Fruit fly (Drosophila melanogaster): ENCODE results near the gene rump.

The rump gene

DNA sequence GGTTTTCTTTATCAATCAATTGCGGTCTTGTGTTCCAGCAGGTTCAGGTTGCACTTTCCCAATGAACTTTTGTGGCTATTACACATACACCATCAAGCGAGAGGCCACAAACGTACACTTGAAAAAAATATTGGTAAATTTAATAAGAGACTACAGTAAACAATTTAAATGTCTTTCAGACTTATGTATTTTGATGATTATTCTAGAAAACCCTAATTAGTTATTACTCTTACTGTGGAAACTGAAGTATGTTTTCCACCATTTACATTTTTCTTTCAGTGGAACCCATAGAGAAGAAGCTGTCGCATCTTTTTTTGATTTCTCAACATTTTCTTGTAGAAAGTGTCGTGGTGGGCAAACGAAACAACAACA lies 24.0 kb upstream of the rump start (continued):
- TF ChIP-seq vnd (GFP tag; IDR thresholded peaks at IDR 0.05; ENCODE audit: partially characterized antibody) (no peak), hth (optimal IDR thresholded peaks at IDR 0.05) (no peak), Pdp1 (GFP tag; optimal IDR thresholded peaks at IDR 0.05) (peak; percentile 87 to 91), CG6272 (GFP tag; IDR thresholded peaks at IDR 0.05) (peak; percentile 78), CG4424 (GFP tag; optimal IDR thresholded peaks at IDR 0.05) (peak; percentile 95), CG7963 (GFP tag; IDR thresholded peaks at IDR 0.05; ENCODE audit: partially characterized antibody) (no peak), zfh1 (GFP tag; IDR thresholded peaks at IDR 0.05) (peak; percentile 91), vfl (GFP tag; optimal IDR thresholded peaks at IDR 0.05) (peak; percentile 33), H2.0 (GFP tag; IDR thresholded peaks at IDR 0.05) (peak; percentile 93), unpg (GFP tag; optimal IDR thresholded peaks at IDR 0.05) (peak; percentile 97), Vsx1 (GFP tag; optimal IDR thresholded peaks at IDR 0.05) (peak; percentile 72), disco-r (GFP tag; optimal IDR thresholded peaks at IDR 0.05) (peak; percentile 88), Gsc (GFP tag; IDR thresholded peaks at IDR 0.05) (no peak; the same call in 1 of the 2 replicates), knrl (GFP tag; IDR thresholded peaks at IDR 0.05; ENCODE audit: partially characterized antibody) (no peak), Sin3A (optimal IDR thresholded peaks at IDR 0.05) (no peak), Mes4 (GFP tag; optimal IDR thresholded peaks at IDR 0.05) (peak; percentile 91), ara (GFP tag; IDR thresholded peaks at IDR 0.05) (peak; percentile 93), az2 (GFP tag; optimal IDR thresholded peaks at IDR 0.05) (peak; percentile 96), H15 (GFP tag; IDR thresholded peaks at IDR 0.05) (peak; percentile 90), CG9797 (GFP tag; optimal IDR thresholded peaks at IDR 0.05) (no peak), CG10959 (GFP tag; IDR thresholded peaks at IDR 0.05) (peak; percentile 40), Meics (GFP tag; optimal IDR thresholded peaks at IDR 0.05) (peak; percentile 86), sna (GFP tag; IDR thresholded peaks at IDR 0.05; ENCODE audit: partially characterized antibody) (no peak), dan (GFP tag; IDR thresholded peaks at IDR 0.05) (no peak), Opbp (GFP tag; IDR thresholded peaks at IDR 0.05; ENCODE audit: partially characterized antibody) (no peak), ken (GFP tag; IDR thresholded peaks at IDR 0.05) (peak; percentile 95), HLHmδ (GFP tag; optimal IDR thresholded peaks at IDR 0.05) (no peak), CG7839 (tag; optimal IDR thresholded peaks at IDR 0.05) (peak; percentile 95), CG34224 (GFP tag; IDR thresholded peaks at IDR 0.05; ENCODE audit: partially characterized antibody) (no peak), CG12219 (GFP tag; optimal IDR thresholded peaks at IDR 0.05) (peak; percentile 91), Scr (GFP tag; IDR thresholded peaks at IDR 0.05; ENCODE audit: partially characterized antibody) (no peak), CG17568 (GFP tag; optimal IDR thresholded peaks at IDR 0.05) (peak; percentile 86)

DNA sequence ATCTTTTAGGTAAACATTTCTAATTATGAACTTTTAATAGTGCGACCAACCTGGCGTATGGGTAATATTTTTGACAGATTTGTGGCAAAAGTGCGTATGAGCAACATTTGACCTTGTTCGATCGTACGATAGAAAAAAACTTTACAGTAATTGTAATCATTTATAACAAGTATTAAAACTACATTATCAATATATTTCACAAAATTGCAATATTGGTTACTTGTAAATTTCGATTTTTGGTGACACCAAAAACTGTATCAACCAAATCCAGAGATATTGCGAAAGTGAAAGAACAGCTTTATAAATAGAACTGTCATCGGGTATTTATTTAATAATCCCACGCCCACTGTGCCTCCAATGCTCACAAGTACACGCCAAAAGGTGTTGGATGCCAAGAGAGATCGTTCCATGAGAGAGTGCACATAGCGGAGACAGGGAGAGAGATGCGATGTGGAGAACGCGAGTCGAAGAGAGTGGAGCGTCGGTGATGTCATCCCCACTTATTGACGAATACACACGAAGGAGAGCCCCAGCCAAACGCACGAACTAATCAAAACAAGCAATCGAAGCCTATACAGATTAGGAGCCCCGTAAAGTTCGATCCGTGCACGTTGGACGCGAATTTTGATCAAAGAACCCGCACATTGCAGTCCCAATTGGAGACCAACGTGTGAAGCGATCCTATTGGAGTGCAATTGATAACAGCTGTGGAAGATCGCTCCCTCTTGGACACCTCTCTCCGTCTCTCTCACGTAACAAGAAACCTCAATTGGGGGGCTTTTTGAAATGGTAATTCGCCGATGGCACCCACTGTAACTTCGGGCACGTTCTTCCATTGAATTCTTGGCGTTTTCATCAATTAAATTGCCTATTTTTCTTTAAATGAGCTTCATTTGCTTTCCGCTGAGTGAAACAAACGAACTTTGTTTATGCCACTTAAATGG lies 23.3 kb upstream of the rump start:
- TF ChIP-seq Myb (GFP tag; optimal IDR thresholded peaks at IDR 0.05) (peak; percentile 81), Hsf (GFP tag; optimal IDR thresholded peaks at IDR 0.05) (peak; percentile 96), nmo (GFP tag; optimal IDR thresholded peaks at IDR 0.05) (peak; percentile 98), CG6813 (GFP tag; optimal IDR thresholded peaks at IDR 0.05) (peak; percentile 96), insv (GFP tag; optimal IDR thresholded peaks at IDR 0.05) (peak; percentile 40 to 78), Dp (GFP tag; optimal IDR thresholded peaks at IDR 0.05) (peak; percentile 13), ash1 (GFP tag; optimal IDR thresholded peaks at IDR 0.05) (peak; percentile 33), Sry-β (GFP tag; optimal IDR thresholded peaks at IDR 0.05) (peak; percentile 71), nau (GFP tag; optimal IDR thresholded peaks at IDR 0.05) (peak; percentile 98), Dll (GFP tag; IDR thresholded peaks at IDR 0.05; ENCODE audit: partially characterized antibody) (no peak; the same call in 3 of the 4 replicates), ewg (GFP tag; optimal IDR thresholded peaks at IDR 0.05) (peak; percentile 91), HHEX (GFP tag; optimal IDR thresholded peaks at IDR 0.05) (peak; percentile 97), chif (GFP tag; optimal IDR thresholded peaks at IDR 0.05) (peak; percentile 89 to 90), ttk (GFP tag; IDR thresholded peaks at IDR 0.05) (peak; percentile 78), Hmx (GFP tag; optimal IDR thresholded peaks at IDR 0.05) (peak; percentile 91), CG43689 (GFP tag; IDR thresholded peaks at IDR 0.05) (peak; percentile 61), Opbp (GFP tag; IDR thresholded peaks at IDR 0.05; ENCODE audit: partially characterized antibody) (no peak), Taf1 (GFP tag; IDR thresholded peaks at IDR 0.05) (peak; percentile 85)
